Worm (Caenorhabditis elegans): ENCODE results near the gene srbc-32.

DNA sequence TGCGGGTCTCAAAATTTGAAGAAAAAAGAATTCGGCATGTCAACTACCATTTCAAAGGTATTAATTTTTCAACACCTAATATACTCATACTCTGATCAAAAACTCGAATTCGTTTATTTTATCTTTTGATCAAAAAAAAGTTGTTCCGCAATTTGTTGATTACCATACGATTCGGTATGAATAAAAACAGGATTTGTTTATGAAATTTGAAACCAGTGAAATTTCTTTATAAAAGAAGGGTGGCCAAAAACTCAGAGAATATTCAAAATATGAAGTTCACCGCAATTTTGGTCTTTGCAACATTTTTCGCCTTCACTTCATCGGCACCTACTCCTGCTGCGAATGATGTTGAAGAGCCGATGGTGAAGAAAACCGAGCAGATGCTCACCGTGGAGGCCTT is 15.3 kb upstream of the srbc-32 start, which contains the start of the genes C07G3.8 and C07G3.10:
- TF ChIP-seq ama-1 (optimal IDR thresholded peaks at IDR 0.05), result no peak
- TF ChIP-seq aly-1 (tag; optimal IDR thresholded peaks at IDR 0.05), result no peak
- TF ChIP-seq tra-4 (tag; optimal IDR thresholded peaks at IDR 0.05), result no peak
- TF ChIP-seq sea-1 (GFP tag; conservative IDR thresholded peaks at IDR 0.05), result no peak
- no peak for TF ChIP-seq F13C5.2 (tag; optimal IDR thresholded peaks at IDR 0.05)
- no peak for TF ChIP-seq tbx-11 (GFP tag; IDR thresholded peaks at IDR 0.05)
- TF ChIP-seq ceh-36 (tag; optimal IDR thresholded peaks at IDR 0.05), result no peak
- no peak for TF ChIP-seq ceh-13 (GFP tag; optimal IDR thresholded peaks at IDR 0.05)
- TF ChIP-seq hmbx-1 (tag; optimal IDR thresholded peaks at IDR 0.05), result no peak
- TF ChIP-seq flt-1 (GFP tag; IDR thresholded peaks at IDR 0.05), result no peak
- TF ChIP-seq ets-7 (tag; optimal IDR thresholded peaks at IDR 0.05), result no peak
- no peak for TF ChIP-seq tbx-37 (GFP tag; conservative IDR thresholded peaks at IDR 0.05)
- no peak for TF ChIP-seq pes-1 (GFP tag; IDR thresholded peaks at IDR 0.05)

All from whole organism, early embryonic.